Worm (Caenorhabditis elegans): ENCODE measurements around the gene T28C12.15.

DNA sequence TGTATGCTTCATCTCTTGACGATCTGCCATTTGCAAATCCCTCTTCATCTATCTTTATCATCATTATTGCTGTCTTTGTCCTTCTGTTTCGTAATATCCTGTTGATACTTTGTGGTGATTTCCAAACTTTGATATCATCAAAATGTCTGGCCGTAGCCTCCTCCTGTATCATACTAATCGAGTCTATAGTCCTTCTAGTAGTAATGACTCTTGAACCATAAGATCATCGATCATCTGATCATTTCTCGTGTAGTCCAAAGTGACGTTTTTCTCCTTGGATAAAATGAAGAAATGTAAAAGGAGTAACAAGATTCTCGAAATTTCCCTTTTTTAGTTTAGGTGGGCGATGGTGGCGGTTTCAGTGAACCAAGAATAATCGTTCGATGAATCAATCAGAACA is 2.2 kb downstream of the T28C12.15 start:
- TF ChIP-seq W03F9.2 (tag; optimal IDR thresholded peaks at IDR 0.05) (no peak), him-1 (tag; optimal IDR thresholded peaks at IDR 0.05) (no peak), dao-5 (tag; optimal IDR thresholded peaks at IDR 0.05) (no peak)

All from whole organism, L4/young adult.